Worm (Caenorhabditis elegans) whole organism, early embryonic: ENCODE data around the gene R09H3.2.
"Not testable (repeated sequence)": the region's sequence is repeated elsewhere in the genome, so short reads cannot be mapped to it uniquely, and the experiment has no call there.

Source experiments
- B0310.2 ChIP-seq: sonication (generic microtip); optimal IDR thresholded peaks from 2 replicates; lab custom pipeline; 2016; ENCODE audit warnings: mild to moderate bottlenecking, missing genetic modification characterization, missing compliant biosample characterization
- F13C5.2 ChIP-seq: sonication (generic microtip); optimal IDR thresholded peaks from 2 replicates; lab custom pipeline; 2017; ENCODE audit warnings: mild to moderate bottlenecking, missing genetic modification characterization, inconsistent platforms, missing compliant biosample characterization
- aly-1 ChIP-seq: sonication (generic microtip); optimal IDR thresholded peaks from 2 replicates; lab custom pipeline; 2016; ENCODE audit warnings: missing genetic modification characterization, missing compliant biosample characterization
- ama-1 ChIP-seq: fragments of 150-350 bp; optimal IDR thresholded peaks from 2 replicates; lab custom pipeline; 2014
- ceh-13 ChIP-seq: fragments of 200-800 bp; sonication (Bioruptor generic); optimal IDR thresholded peaks from 2 replicates; lab custom pipeline; 2018; ENCODE audit warnings: mild to moderate bottlenecking, missing genetic modification characterization, missing compliant biosample characterization
- ceh-36 ChIP-seq: sonication (generic microtip); optimal IDR thresholded peaks from 2 replicates; lab custom pipeline; 2016; ENCODE audit warnings: missing genetic modification characterization, inconsistent platforms, missing compliant biosample characterization
- ets-7 ChIP-seq: sonication (generic microtip); optimal IDR thresholded peaks from 2 replicates; lab custom pipeline; 2016; ENCODE audit warnings: missing genotype, missing genetic modification characterization, missing compliant biosample characterization
- flt-1 ChIP-seq: fragments of 200-800 bp; sonication (Bioruptor generic); IDR thresholded peaks from 2 replicates; pipeline ENCODE4 v1.3.6; 2022; ENCODE audit warnings: missing genetic modification characterization, missing compliant biosample characterization
- hmbx-1 ChIP-seq: sonication (generic microtip); optimal IDR thresholded peaks from 2 replicates; lab custom pipeline; 2016; ENCODE audit warnings: mild to moderate bottlenecking, missing genetic modification characterization, missing compliant biosample characterization
- hmg-4 ChIP-seq: fragments of 200-800 bp; sonication (Bioruptor generic); optimal IDR thresholded peaks from 2 replicates; lab custom pipeline; 2018; ENCODE audit warnings: mild to moderate bottlenecking, missing genetic modification characterization, missing compliant biosample characterization
- hnd-1 ChIP-seq: sonication (generic microtip); optimal IDR thresholded peaks from 2 replicates; lab custom pipeline; 2016; ENCODE audit warnings: missing genetic modification characterization, missing compliant biosample characterization
- pes-1 ChIP-seq: fragments of 200-800 bp; sonication (Bioruptor generic); IDR thresholded peaks from 2 replicates; pipeline ENCODE4 v1.3.6; 2022; ENCODE audit warnings: missing genetic modification reagents, missing genetic modification characterization, missing compliant biosample characterization
- scrt-1 ChIP-seq: fragments of 200-800 bp; sonication (Bioruptor generic); IDR thresholded peaks from 2 replicates; pipeline ENCODE4 v1.3.6; 2022; ENCODE audit warnings: missing genetic modification characterization, missing compliant biosample characterization
- sea-1 ChIP-seq: fragments of 200-800 bp; sonication (Bioruptor generic); conservative IDR thresholded peaks from 2 replicates; pipeline ENCODE4 v1.3.6; 2022; ENCODE audit warnings: missing genetic modification characterization, missing compliant biosample characterization
- tbx-11 ChIP-seq: fragments of 200-800 bp; sonication (Bioruptor generic); IDR thresholded peaks from 2 replicates; pipeline ENCODE4 v1.3.6; 2022; ENCODE audit warnings: missing genetic modification characterization, missing compliant biosample characterization
- tbx-37 ChIP-seq: fragments of 200-800 bp; sonication (Bioruptor generic); conservative IDR thresholded peaks from 2 replicates; pipeline ENCODE4 v1.3.6; 2022; ENCODE audit warnings: missing genetic modification reagents, missing genetic modification characterization, missing compliant biosample characterization
- tra-4 ChIP-seq: sonication (generic microtip); optimal IDR thresholded peaks from 2 replicates; lab custom pipeline; 2017; ENCODE audit warnings: missing genetic modification characterization, missing compliant biosample characterization

Gene R09H3.2

DNA sequence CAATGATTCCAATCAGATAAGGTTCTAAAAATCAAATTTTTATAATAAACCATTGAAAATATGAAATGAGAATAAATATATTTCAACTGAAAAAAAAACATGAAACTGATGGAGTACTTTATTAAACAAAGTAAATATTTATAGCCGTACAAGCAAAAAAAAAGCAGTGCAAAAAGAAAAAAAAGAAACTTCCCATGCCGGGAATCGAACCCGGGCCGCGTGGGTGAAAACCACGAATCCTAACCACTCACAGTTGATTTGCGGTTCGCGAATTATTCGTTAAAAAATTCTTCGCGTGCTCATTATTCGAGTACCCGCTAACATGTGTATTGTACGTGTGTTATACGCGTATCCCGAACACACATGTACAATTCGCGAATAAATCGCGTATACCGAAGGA, 26.1 kb upstream of the R09H3.2 start, which contains the start of gene C36C9.6:
Gene C36C9.6, minus strand, starts transcription at position 101 of the 400 bp plus-strand sequence.
- not testable (repeated sequence) for TF ChIP-seq hnd-1 (tag; lab: Kevin White, UChicago); tbx-37 (GFP tag; lab: Robert Waterston, UW); flt-1 (GFP tag; lab: Robert Waterston, UW)

DNA sequence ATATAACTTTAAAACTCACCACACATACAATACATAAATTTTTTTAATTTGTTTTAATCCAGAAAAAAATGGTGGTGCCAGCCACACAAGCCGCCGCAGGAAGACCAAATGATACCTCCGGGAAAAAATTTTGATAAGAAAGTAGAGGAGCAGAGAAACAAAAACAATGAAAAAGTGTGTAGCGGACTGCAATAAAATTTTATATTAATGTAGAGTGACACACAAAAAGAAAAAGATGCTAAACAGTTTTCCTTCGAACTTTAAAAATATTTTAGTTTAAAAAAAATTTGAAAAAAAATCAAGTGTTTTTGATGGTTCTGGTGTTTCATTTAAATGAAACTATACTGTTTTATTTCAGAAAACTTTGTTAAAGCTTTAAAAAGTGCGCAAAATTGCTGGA, 25.2 kb upstream of the R09H3.2 start, which contains the start of gene C36C9.12:
Gene C36C9.12, minus strand, starts transcription at position 101 of the 400 bp plus-strand sequence.
- not testable (repeated sequence) for TF ChIP-seq sea-1; hmg-4; tbx-37 (GFP tag; lab: Robert Waterston, UW)

DNA sequence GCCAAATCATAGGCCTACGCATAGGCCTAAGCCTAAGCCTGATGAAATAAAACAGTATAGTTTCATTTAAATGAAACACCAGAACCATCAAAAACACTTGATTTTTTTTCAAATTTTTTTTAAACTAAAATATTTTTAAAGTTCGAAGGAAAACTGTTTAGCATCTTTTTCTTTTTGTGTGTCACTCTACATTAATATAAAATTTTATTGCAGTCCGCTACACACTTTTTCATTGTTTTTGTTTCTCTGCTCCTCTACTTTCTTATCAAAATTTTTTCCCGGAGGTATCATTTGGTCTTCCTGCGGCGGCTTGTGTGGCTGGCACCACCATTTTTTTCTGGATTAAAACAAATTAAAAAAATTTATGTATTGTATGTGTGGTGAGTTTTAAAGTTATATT, 22.3 kb upstream of the R09H3.2 start, which contains the start of gene C36C9.11:
Gene C36C9.11, plus strand, starts transcription at position 301 of the 400 bp plus-strand sequence.
- not testable (repeated sequence) for TF ChIP-seq scrt-1 (GFP tag; lab: Robert Waterston, UW); ceh-13 (GFP tag; lab: Kevin White, UChicago); aly-1

DNA sequence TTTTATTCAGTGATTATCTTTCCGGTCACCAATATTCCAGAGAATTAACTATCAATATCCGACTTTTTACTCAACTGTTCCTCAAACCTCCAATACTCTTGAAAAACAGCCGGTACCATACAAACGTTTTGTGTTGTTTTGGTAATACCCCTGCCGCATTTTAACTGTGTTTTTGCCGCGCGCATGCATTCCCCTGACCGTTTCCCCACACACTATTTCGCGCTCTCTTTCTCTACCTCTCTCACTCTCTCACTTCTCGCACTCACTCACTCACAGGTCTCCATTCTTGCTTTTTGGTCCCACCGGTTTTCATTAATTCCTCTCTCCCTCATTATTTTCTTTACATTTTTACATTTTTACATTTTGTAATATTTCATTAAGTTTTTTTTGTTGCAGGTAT, 17.7 kb upstream of the R09H3.2 start, which contains the start of gene meg-4:
Gene meg-4, plus strand, starts transcription at position 397 of the 400 bp plus-strand sequence.
- TF ChIP-seq hmbx-1 (tag; lab: Kevin White, UChicago) = no peak
- no peak for TF ChIP-seq F13C5.2
- TF ChIP-seq ceh-13 (GFP tag; lab: Kevin White, UChicago) = no peak
- TF ChIP-seq aly-1 = no peak
- no peak for TF ChIP-seq ets-7 (tag; lab: Kevin White, UChicago)
- no peak for TF ChIP-seq scrt-1 (GFP tag; lab: Robert Waterston, UW)
- no peak for TF ChIP-seq hmg-4
- TF ChIP-seq ceh-36 (tag; lab: Kevin White, UChicago) = no peak
- TF ChIP-seq tbx-11 = no peak
- TF ChIP-seq ama-1 (lab: Kevin White, UChicago) = no peak
- TF ChIP-seq pes-1 (GFP tag; lab: Robert Waterston, UW) = no peak
- no peak for TF ChIP-seq tra-4 (tag; lab: Kevin White, UChicago)
- no peak for TF ChIP-seq sea-1
- no peak for TF ChIP-seq flt-1 (GFP tag; lab: Robert Waterston, UW)
- TF ChIP-seq B0310.2 = no peak
- no peak for TF ChIP-seq tbx-37 (GFP tag; lab: Robert Waterston, UW)

DNA sequence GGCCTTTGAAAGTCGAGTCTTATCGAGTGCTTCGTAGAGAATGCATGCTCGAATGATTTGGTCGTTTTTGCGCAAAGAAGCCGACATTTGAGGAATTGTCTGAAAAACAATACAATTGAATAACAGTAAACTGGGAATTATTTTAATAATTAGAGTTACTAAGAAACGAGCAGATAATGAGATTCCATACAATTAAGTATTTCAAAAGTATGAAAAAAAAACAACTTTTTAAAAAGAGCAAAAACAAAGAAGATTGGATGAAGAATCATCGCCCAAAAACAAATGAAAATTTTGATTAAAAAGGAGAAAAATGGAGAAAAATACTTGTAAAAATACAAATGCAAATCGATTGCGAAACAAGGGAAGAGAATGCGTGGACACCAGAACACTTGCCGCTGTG, 13.2 kb upstream of the R09H3.2 start, which contains the start of gene fbxa-170:
Gene fbxa-170, minus strand, starts transcription at position 101 of the 400 bp plus-strand sequence.
- TF ChIP-seq ets-7 (tag; lab: Kevin White, UChicago) (no peak), hnd-1 (tag; lab: Kevin White, UChicago) (no peak), pes-1 (GFP tag; lab: Robert Waterston, UW) (no peak), hmg-4 (no peak), hmbx-1 (tag; lab: Kevin White, UChicago) (no peak), B0310.2 (no peak), sea-1 (no peak), ceh-13 (GFP tag; lab: Kevin White, UChicago) (no peak), tbx-37 (GFP tag; lab: Robert Waterston, UW) (no peak), tbx-11 (no peak)

DNA sequence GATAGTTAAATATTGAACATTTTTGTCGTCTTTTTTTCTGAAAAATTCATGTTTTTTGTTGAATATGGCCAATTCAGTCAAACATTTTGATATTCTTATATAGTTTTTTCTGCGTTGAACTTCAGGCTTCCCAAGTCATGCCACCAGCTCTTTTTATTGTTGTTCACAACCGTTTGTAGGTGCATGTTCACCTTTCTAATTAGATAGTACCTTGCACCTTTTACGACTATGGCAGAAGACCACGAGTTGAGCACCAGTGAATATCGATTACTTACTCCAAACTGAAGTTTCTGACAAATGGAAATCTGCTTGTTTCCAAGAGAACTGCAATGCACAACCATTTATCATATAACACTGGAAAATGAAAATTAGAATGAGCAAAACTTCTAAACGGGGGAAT, 11.1 kb upstream of the R09H3.2 start:
- no peak for TF ChIP-seq B0310.2
- TF ChIP-seq ceh-36 (tag; lab: Kevin White, UChicago) = no peak
- no peak for TF ChIP-seq hmg-4
- TF ChIP-seq sea-1 = no peak
- TF ChIP-seq aly-1 = no peak

DNA sequence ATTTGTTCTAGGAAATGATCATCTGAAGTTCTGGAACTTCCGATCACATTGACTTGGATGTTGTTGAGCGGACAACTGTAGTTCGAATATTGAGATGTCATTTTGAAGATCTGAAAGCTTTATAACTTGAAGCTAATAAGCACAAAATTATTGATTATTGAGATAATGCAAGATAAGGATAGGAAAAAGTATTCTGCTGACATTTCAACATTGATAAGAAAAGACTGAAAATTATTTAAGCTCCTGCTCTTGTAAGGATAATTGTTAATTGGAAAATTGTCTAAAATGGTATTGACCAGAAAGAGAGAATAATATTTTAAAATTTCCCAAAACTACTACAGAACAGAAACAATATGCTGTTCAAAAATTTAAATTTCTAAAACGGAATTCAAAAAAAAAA, 9.2 kb upstream of the R09H3.2 start, which contains the start of gene tbx-31:
Gene tbx-31, minus strand, starts transcription at position 101 of the 400 bp plus-strand sequence.
- TF ChIP-seq sea-1 (no peak), pes-1 (GFP tag; lab: Robert Waterston, UW) (no peak), ama-1 (lab: Kevin White, UChicago) (no peak), flt-1 (GFP tag; lab: Robert Waterston, UW) (no peak), F13C5.2 (no peak), hmbx-1 (tag; lab: Kevin White, UChicago) (no peak), tbx-11 (no peak), tbx-37 (GFP tag; lab: Robert Waterston, UW) (no peak), aly-1 (no peak), hnd-1 (tag; lab: Kevin White, UChicago) (no peak), tra-4 (tag; lab: Kevin White, UChicago) (no peak), ceh-13 (GFP tag; lab: Kevin White, UChicago) (no peak), B0310.2 (no peak), ceh-36 (tag; lab: Kevin White, UChicago) (no peak), ets-7 (tag; lab: Kevin White, UChicago) (no peak), hmg-4 (no peak), scrt-1 (GFP tag; lab: Robert Waterston, UW) (no peak)

DNA sequence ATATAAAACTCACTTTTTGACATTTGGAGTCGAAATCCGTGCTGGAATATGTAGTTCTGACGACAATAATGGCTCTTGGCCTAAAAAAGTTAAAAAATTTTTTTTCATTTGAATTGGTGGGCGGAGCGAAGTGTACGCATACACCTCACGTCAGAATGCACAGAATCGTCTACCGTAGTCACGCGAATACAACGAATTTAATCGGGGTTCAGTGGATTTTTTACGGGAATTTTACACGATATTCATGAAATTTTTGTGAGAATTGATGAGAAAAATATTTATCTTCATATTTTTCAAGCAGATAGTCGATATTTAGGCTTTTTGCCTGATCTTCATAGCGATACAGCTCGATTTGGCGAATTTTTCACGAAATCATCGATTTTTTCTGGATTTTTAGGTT, 3.9 kb upstream of the R09H3.2 start, which contains the start of gene R09H3.3:
Gene R09H3.3, minus strand, starts transcription at position 101 of the 400 bp plus-strand sequence.
- TF ChIP-seq tbx-37 (GFP tag; lab: Robert Waterston, UW) (no peak), hmbx-1 (tag; lab: Kevin White, UChicago) (no peak), ets-7 (tag; lab: Kevin White, UChicago) (no peak), B0310.2 (no peak)

DNA sequence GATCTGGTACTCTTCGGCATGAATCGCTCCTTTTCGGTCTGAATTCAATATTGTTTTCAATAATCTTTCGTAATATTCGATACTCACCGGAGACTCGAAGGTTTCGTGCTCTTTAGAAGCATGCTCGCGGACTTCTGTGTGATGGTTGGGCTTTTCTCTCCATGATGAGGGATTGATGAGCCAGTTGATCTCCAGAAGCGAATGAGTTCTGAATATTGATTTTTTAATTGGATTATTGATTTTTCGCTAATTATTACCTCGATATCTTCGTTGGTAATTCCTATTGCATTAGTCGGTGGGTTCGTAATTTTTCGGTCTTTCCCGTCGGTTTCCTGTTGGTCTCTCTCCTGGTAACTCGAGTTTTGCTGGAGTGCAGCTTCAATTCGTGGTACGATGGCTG, 2.2 kb upstream of the R09H3.2 start:
- TF ChIP-seq hnd-1 (tag; lab: Kevin White, UChicago) (no peak), pes-1 (GFP tag; lab: Robert Waterston, UW) (no peak), B0310.2 (no peak), tra-4 (tag; lab: Kevin White, UChicago) (no peak), ets-7 (tag; lab: Kevin White, UChicago) (no peak), flt-1 (GFP tag; lab: Robert Waterston, UW) (no peak)
